Fruit fly (Drosophila melanogaster): ENCODE measurements around the gene CG32354.

DNA sequence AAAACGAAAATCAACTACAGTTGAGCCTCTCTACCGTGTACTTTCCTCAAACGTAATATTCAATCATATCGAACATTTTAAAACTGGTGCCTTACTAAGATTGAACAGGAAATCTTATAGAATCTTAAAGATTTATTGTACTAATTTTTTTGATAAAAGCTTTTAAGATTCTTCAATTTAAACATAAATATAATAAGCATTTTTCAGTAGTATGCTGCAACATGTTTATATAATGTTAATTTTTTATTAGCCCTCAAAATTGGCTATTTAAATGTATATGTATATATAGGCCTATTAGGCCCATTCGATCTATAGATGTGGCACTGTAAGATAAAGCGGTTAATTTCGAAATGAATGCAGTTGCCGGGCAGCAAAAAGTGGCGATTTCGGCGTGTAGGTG, 50.5 kb downstream of the CG32354 start:
- TF ChIP-seq fd96Ca (GFP tag; IDR thresholded peaks at IDR 0.05): no peak
- no peak for TF ChIP-seq CG12605 (GFP tag; IDR thresholded peaks at IDR 0.05)
- TF ChIP-seq CG8301 (tag; optimal IDR thresholded peaks at IDR 0.05): no peak

Data from whole organism, pupa.